Worm (Caenorhabditis elegans) whole organism, L2 larva: ENCODE measurements around the gene fbxa-14.
"Not testable (repeated sequence)": the region's sequence is repeated elsewhere in the genome, so short reads cannot be mapped to it uniquely, and the experiment has no call there.

Experiments used
- F13H6.1 ChIP-seq: sonication (generic microtip); optimal IDR thresholded peaks from 2 replicates; lab custom pipeline; 2016; ENCODE audit warnings: missing genetic modification characterization, missing compliant biosample characterization
- R02D3.7 ChIP-seq: fragments of 150-350 bp; optimal IDR thresholded peaks from 2 replicates; lab custom pipeline; 2014; ENCODE audit warnings: missing biosample characterization, missing genetic modification characterization
- ZK546.5 ChIP-seq: sonication (generic microtip); optimal IDR thresholded peaks from 2 replicates; lab custom pipeline; 2017; ENCODE audit warnings: missing biosample characterization, missing genetic modification characterization
- alr-1 ChIP-seq: fragments of 150-350 bp; optimal IDR thresholded peaks from 2 replicates; lab custom pipeline; 2014; ENCODE audit warnings: missing biosample characterization, missing genetic modification characterization
- blmp-1 ChIP-seq: sonication (generic microtip); optimal IDR thresholded peaks from 2 replicates; lab custom pipeline; 2017; ENCODE audit warnings: missing genetic modification characterization, mild to moderate bottlenecking, missing compliant biosample characterization, antibody characterized with exemption, moderate library complexity; ENCODE audit not compliant: insufficient read depth
- ceh-82 ChIP-seq: fragments of 150-350 bp; optimal IDR thresholded peaks from 2 replicates; lab custom pipeline; 2014; ENCODE audit warnings: missing biosample characterization, missing genetic modification characterization
- crh-2 ChIP-seq: sonication (generic microtip); optimal IDR thresholded peaks from 2 replicates; lab custom pipeline; 2017; ENCODE audit warnings: missing biosample characterization, missing genetic modification characterization
- dmd-4 ChIP-seq: sonication (generic microtip); optimal IDR thresholded peaks from 2 replicates; lab custom pipeline; 2017; ENCODE audit warnings: missing biosample characterization, missing genetic modification characterization
- egl-27 ChIP-seq: sonication (generic microtip); optimal IDR thresholded peaks from 3 replicates; lab custom pipeline; 2017; ENCODE audit warnings: missing biosample characterization, missing genetic modification reagents, missing genetic modification characterization
- elt-1 ChIP-seq: fragments of 150-350 bp; optimal IDR thresholded peaks from 2 replicates; lab custom pipeline; 2014; ENCODE audit warnings: missing biosample characterization, missing genetic modification characterization
- elt-3 ChIP-seq: sonication (generic microtip); optimal IDR thresholded peaks from 2 replicates; lab custom pipeline; 2017; ENCODE audit warnings: missing biosample characterization, missing genetic modification characterization
- fos-1 ChIP-seq: fragments of 150-350 bp; optimal IDR thresholded peaks from 2 replicates; lab custom pipeline; 2014; ENCODE audit warnings: missing biosample characterization, missing genetic modification characterization
- gmeb-1 ChIP-seq: fragments of 150-350 bp; optimal IDR thresholded peaks from 2 replicates; lab custom pipeline; 2014; ENCODE audit warnings: missing biosample characterization, missing genetic modification characterization
- lin-11 ChIP-seq: fragments of 150-350 bp; sonication (generic microtip); optimal IDR thresholded peaks from 2 replicates; lab custom pipeline; 2014; ENCODE audit warnings: missing biosample characterization, missing genetic modification characterization, inconsistent platforms, mixed read lengths
- lin-13 ChIP-seq: fragments of 150-350 bp; optimal IDR thresholded peaks from 2 replicates; lab custom pipeline; 2014; ENCODE audit warnings: missing biosample characterization, missing genetic modification reagents, missing genetic modification characterization
- lsy-2 ChIP-seq, 2 experiments: fragments of 150-350 bp in 1 of 2; sonication (generic microtip) in 1 of 2; optimal IDR thresholded peaks; 2 replicates each; lab custom pipeline; 2014 to 2017; ENCODE audit warnings: missing biosample characterization in 2 of 2, missing genetic modification characterization in 2 of 2
- mdl-1 ChIP-seq, 2 experiments: fragments of 150-350 bp in 1 of 2; sonication (generic microtip) in 1 of 2; optimal IDR thresholded peaks; 2 replicates each; lab custom pipeline; 2017; ENCODE audit warnings: missing biosample characterization in 2 of 2, missing genetic modification characterization in 2 of 2
- nhr-10 ChIP-seq: sonication (generic microtip); optimal IDR thresholded peaks from 2 replicates; lab custom pipeline; 2017; ENCODE audit warnings: missing biosample characterization, missing genetic modification characterization
- nhr-11 ChIP-seq: fragments of 150-350 bp; optimal IDR thresholded peaks from 2 replicates; lab custom pipeline; 2014; ENCODE audit warnings: missing biosample characterization, missing genetic modification characterization
- nhr-12 ChIP-seq: fragments of 150-350 bp; optimal IDR thresholded peaks from 2 replicates; lab custom pipeline; 2014; ENCODE audit warnings: missing biosample characterization, missing genetic modification characterization
- nhr-129 ChIP-seq: fragments of 150-350 bp; optimal IDR thresholded peaks from 2 replicates; lab custom pipeline; 2014; ENCODE audit warnings: missing biosample characterization, missing genetic modification characterization
- nhr-21 ChIP-seq: fragments of 150-350 bp; optimal IDR thresholded peaks from 2 replicates; lab custom pipeline; 2014; ENCODE audit warnings: missing biosample characterization, missing genetic modification characterization
- nhr-237 ChIP-seq: fragments of 150-350 bp; optimal IDR thresholded peaks from 2 replicates; lab custom pipeline; 2014; ENCODE audit warnings: missing biosample characterization, missing genetic modification characterization
- nhr-25 ChIP-seq: fragments of 150-350 bp; sonication (generic microtip); optimal IDR thresholded peaks from 3 replicates; lab custom pipeline; 2014; ENCODE audit warnings: missing biosample characterization, missing genetic modification characterization
- sma-3 ChIP-seq: sonication (generic microtip); optimal IDR thresholded peaks from 2 replicates; lab custom pipeline; 2016; ENCODE audit warnings: missing genetic modification reagents, missing genetic modification characterization, missing compliant biosample characterization
- sma-9 ChIP-seq, 2 experiments: fragments of 150-350 bp in 1 of 2; sonication (generic microtip) in 1 of 2; optimal IDR thresholded peaks; 2 replicates each; lab custom pipeline; 2014 to 2016; ENCODE audit warnings: missing genetic modification characterization in 2 of 2, mild to moderate bottlenecking in 1 of 2, missing biosample characterization in 1 of 2, missing compliant biosample characterization in 1 of 2, missing genetic modification reagents in 1 of 2, moderate library complexity in 1 of 2
- snpc-4 ChIP-seq: fragments of 150-350 bp; optimal IDR thresholded peaks from 2 replicates; lab custom pipeline; 2014; ENCODE audit warnings: missing biosample characterization, missing genetic modification characterization
- unc-39 ChIP-seq: fragments of 150-350 bp; optimal IDR thresholded peaks from 2 replicates; lab custom pipeline; 2014; ENCODE audit warnings: missing biosample characterization, missing genetic modification characterization
- unc-55 ChIP-seq: fragments of 150-350 bp; sonication (generic microtip); optimal IDR thresholded peaks from 3 replicates; lab custom pipeline; 2014; ENCODE audit warnings: missing biosample characterization, missing genetic modification reagents, missing genetic modification characterization
- unc-62 ChIP-seq: fragments of 150-350 bp; optimal IDR thresholded peaks from 2 replicates; lab custom pipeline; 2014; ENCODE audit warnings: missing biosample characterization, missing genetic modification reagents, missing genetic modification characterization
- ztf-1 ChIP-seq: fragments of 200-800 bp; sonication (Bioruptor generic); conservative IDR thresholded peaks from 2 replicates; pipeline ENCODE4 v1.3.6; 2022; ENCODE audit warnings: missing genetic modification characterization, missing compliant biosample characterization
- ztf-11 ChIP-seq: sonication (generic microtip); optimal IDR thresholded peaks from 2 replicates; lab custom pipeline; 2017; ENCODE audit warnings: missing biosample characterization, missing genetic modification characterization
- ztf-4 ChIP-seq: fragments of 150-350 bp; optimal IDR thresholded peaks from 2 replicates; lab custom pipeline; 2014; ENCODE audit warnings: missing biosample characterization, missing genetic modification characterization

fbxa-14 gene

DNA sequence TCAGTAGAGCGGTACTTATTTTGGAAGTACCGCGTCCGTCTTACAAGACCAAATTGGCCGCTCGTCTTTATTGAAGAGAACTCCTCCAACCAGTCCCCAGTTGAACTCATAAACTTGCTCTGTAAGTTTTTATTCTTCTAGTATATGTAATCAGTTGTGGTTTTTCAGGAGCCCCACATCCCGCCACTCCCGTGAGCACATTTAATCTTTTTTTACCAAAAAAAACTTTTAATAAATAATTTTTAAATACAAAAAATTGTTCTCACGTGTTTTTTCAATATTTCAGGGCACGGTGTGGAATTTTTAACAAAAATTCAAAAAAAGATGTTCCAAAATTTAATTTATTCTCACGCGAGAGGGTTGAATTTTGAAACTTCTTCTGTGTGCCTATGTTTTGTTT is at the start of gene fbxa-14:
Gene fbxa-14 (minus strand): TSS at position 101 of the 400 bp plus-strand sequence.
- TF ChIP-seq nhr-25 (tag; lab: Kevin White, UChicago) (no peak), sma-9 (GFP tag; optimal IDR thresholded peaks at IDR 0.05; lab: Kevin White, UChicago) (no peak), sma-9 (tag; optimal IDR thresholded peaks at IDR 0.05; lab: Kevin White, UChicago) (no peak), alr-1 (no peak), lsy-2 (tag; optimal IDR thresholded peaks at IDR 0.05; lab: Kevin White, UChicago) (no peak), lin-13 (GFP tag; lab: Kevin White, UChicago) (no peak), lin-11 (tag; lab: Kevin White, UChicago) (no peak), unc-62 (GFP tag; lab: Kevin White, UChicago) (no peak), ztf-1 (GFP tag; lab: Robert Waterston, UW) (no peak), ztf-4 (tag; lab: Kevin White, UChicago) (no peak), ceh-82 (tag; lab: Kevin White, UChicago) (no peak), ztf-11 (tag; lab: Kevin White, UChicago) (no peak), crh-2 (tag; lab: Kevin White, UChicago) (no peak), gmeb-1 (tag; lab: Kevin White, UChicago) (no peak), ZK546.5 (no peak)
- TF ChIP-seq, all 48 proteins: peak for 0

DNA sequence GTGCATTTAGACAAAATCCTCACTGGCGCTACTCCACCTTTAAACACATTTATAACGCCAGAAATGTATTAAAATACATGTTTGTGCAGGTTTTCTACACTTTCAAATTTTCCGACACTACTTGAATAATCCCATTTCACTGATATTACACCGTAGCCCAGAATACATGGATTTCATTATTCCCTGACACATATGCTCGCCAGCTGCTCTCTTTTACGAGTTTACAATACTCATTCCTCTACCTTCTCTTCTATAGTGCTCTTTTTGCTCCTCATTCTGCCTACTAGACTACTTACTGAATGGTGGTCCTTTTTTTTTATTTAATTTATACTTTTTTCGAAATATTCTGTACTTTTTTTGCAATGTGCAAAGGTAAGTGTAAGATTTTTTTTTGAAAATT is 48.1 kb upstream of the fbxa-14 start:
- TF ChIP-seq snpc-4 (tag; lab: Kevin White, UChicago) (no peak), unc-39 (no peak), blmp-1 (tag; lab: Kevin White, UChicago) (no peak), elt-3 (no peak), nhr-10 (tag; lab: Kevin White, UChicago) (no peak), R02D3.7 (tag; lab: Kevin White, UChicago) (no peak), nhr-11 (tag; lab: Kevin White, UChicago) (no peak), nhr-129 (no peak), fos-1 (tag; lab: Kevin White, UChicago) (no peak), mdl-1 (tag; optimal IDR thresholded peaks at IDR 0.05; lab: Kevin White, UChicago) (no peak), sma-3 (GFP tag; lab: Kevin White, UChicago) (no peak), ztf-1 (GFP tag; lab: Robert Waterston, UW) (no peak)

DNA sequence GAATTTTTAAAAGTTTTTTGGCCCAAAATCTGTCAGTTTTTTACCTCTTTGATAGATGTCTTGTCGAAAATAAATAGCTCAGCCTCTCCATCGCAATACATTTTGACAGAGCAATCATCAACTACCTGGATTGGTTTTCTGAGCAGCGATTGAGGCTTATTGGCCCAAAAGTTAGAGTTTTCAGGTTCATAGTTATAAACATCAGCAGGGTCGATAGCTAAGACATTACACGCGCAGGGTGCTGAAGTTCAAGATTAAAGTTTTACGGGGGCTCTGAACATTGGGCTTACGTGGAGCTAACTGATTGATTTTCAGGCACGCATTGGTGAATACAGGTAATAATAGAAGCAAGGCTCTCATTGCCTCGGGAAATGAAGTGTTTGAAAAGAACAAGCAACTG is 35.3 kb upstream of the fbxa-14 start, which contains the start of gene Y82E9BR.9:
Gene Y82E9BR.9 (minus strand): TSS at position 101 of the 400 bp plus-strand sequence.
- no peak for TF ChIP-seq ztf-1 (GFP tag; lab: Robert Waterston, UW)

DNA sequence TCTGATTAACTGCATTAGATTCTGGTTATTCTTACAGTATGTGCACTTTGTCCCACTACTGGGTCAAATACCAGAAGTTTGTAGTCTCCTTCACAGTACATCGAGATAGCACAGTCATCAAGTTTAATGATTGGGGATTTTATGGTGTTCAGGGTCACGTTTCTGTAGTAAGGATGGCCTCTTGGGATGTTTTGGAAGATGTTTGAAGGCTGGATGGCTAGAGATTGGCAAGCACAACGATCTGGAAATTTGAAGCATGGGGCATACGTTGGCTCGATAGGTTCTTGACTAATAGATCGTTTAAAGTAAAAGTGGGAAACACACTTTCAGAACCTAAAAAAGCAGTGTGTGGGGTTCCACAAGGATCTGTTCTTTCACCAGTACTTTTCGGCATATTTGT is 33.6 kb upstream of the fbxa-14 start, which contains the start of gene Y82E9BR.8:
Gene Y82E9BR.8 (minus strand): TSS at position 101 of the 400 bp plus-strand sequence.
- not testable (repeated sequence) for TF ChIP-seq nhr-10 (tag; lab: Kevin White, UChicago); egl-27 (tag; lab: Kevin White, UChicago); elt-3

DNA sequence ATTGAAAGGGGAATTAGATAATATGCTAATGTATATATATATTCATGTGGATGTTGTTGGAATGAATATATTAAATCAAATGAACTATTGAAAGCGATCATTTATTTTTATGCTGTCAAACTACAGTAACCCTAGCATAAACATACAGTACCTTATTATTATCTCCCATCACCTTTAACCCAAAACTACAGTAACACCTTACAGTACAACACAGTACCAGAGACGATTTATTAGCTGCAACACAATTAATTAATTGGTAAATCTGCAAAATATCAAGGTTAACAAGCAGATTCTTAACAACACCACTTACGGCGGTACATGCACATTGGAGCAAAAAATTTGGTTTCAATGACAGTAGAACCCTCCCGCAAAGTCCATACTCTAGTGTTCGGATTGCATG is 30.9 kb upstream of the fbxa-14 start, which contains the start of gene Y82E9BL.1:
Gene Y82E9BL.1 (minus strand): TSS at position 101 of the 400 bp plus-strand sequence.
- no peak for TF ChIP-seq ZK546.5
- no peak for TF ChIP-seq elt-3
- no peak for TF ChIP-seq nhr-12 (tag; lab: Kevin White, UChicago)
- TF ChIP-seq F13H6.1 (tag; lab: Kevin White, UChicago), result no peak
- TF ChIP-seq unc-55 (GFP tag; lab: Kevin White, UChicago), result no peak
- no peak for TF ChIP-seq gmeb-1 (tag; lab: Kevin White, UChicago)
- TF ChIP-seq fos-1 (tag; lab: Kevin White, UChicago), result no peak
- TF ChIP-seq ztf-11 (tag; lab: Kevin White, UChicago), result no peak
- TF ChIP-seq elt-1 (tag; lab: Kevin White, UChicago), result no peak
- TF ChIP-seq nhr-10 (tag; lab: Kevin White, UChicago), result no peak

DNA sequence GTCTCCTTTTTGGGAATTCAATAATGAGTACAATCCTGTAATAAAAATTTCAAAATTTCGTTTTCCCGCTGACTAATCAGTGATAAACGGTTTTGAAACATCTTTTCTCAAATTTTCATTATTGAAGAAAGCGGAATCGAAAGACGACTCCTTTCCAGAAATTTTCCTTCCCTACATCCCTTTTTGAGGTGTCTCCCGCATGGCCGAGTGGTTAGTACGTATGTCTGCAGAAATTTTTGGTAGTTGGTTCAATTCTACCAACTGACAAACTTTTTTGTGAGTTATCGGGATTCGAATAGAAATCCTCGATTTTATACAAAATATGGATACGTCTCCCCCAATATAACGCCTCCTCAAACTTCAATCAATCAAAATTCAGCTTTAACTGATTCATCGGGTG is 30.1 kb upstream of the fbxa-14 start:
- TF ChIP-seq nhr-21 (no peak), dmd-4 (tag; lab: Kevin White, UChicago) (no peak), lin-13 (GFP tag; lab: Kevin White, UChicago) (no peak), nhr-237 (tag; lab: Kevin White, UChicago) (no peak)
